Fruit fly (Drosophila melanogaster) whole organism, wandering third instar larva: ENCODE results near the gene CG11791.

Experiments
- Abd-B ChIP-seq: fragments of >200 bp; optimal IDR thresholded peaks from 2 replicates; lab custom pipeline; 2017; ENCODE audit warnings: missing biosample characterization, missing genetic modification characterization
- CG32264 ChIP-seq: fragments of 200-800 bp; sonication (Bioruptor generic); optimal IDR thresholded peaks from 2 replicates; lab custom pipeline; 2016; ENCODE audit warnings: missing biosample characterization, missing genetic modification characterization
- CG9705 ChIP-seq: fragments of 200-800 bp; sonication (Bioruptor generic); optimal IDR thresholded peaks from 2 replicates; lab custom pipeline; 2018; ENCODE audit warnings: missing biosample characterization, mild to moderate bottlenecking, missing genetic modification characterization
- CrebA ChIP-seq: fragments of 200-800 bp; sonication (Bioruptor generic); optimal IDR thresholded peaks from 2 replicates; lab custom pipeline; 2016; ENCODE audit warnings: missing biosample characterization, mild to moderate bottlenecking, missing genetic modification characterization, borderline replicate concordance
- Dfd ChIP-seq: fragments of >200 bp; optimal IDR thresholded peaks from 2 replicates; lab custom pipeline; 2017; ENCODE audit warnings: missing biosample characterization, missing genetic modification characterization
- Dif ChIP-seq: fragments of 200-275, 200-300 bp; sonication (Bioruptor generic); optimal IDR thresholded peaks from 2 replicates; lab custom pipeline; 2018; ENCODE audit warnings: missing biosample characterization, missing genetic modification characterization; ENCODE audit not compliant: partially characterized antibody
- GATAd ChIP-seq: sonication (Bioruptor generic); optimal IDR thresholded peaks from 2 replicates; lab custom pipeline; 2016; ENCODE audit warnings: missing biosample characterization, missing genetic modification characterization
- HLH106 ChIP-seq: fragments of 200-800 bp; optimal IDR thresholded peaks from 3 replicates; lab custom pipeline; 2019; ENCODE audit warnings: missing biosample characterization, mild to moderate bottlenecking, missing genetic modification characterization, moderate library complexity
- Hnf4 ChIP-seq: fragments of 200-800 bp; sonication (Bioruptor generic); optimal IDR thresholded peaks from 2 replicates; lab custom pipeline; 2016; ENCODE audit warnings: missing biosample characterization, mild to moderate bottlenecking, missing genetic modification characterization
- Hr78 ChIP-seq: fragments of >200 bp; optimal IDR thresholded peaks from 2 replicates; lab custom pipeline; 2017; ENCODE audit warnings: missing biosample characterization, missing genetic modification characterization
- Hr83 ChIP-seq: fragments of 200-300 bp; sonication (Bioruptor generic); optimal IDR thresholded peaks from 2 replicates; lab custom pipeline; 2016; ENCODE audit warnings: missing biosample characterization, mild to moderate bottlenecking, missing genetic modification characterization, moderate library complexity; ENCODE audit not compliant: poor library complexity, severe bottlenecking
- Jra ChIP-seq: sonication (Bioruptor generic); optimal IDR thresholded peaks from 2 replicates; lab custom pipeline; 2016; ENCODE audit warnings: missing biosample characterization, missing genetic modification characterization
- Mio ChIP-seq: sonication (Bioruptor generic); optimal IDR thresholded peaks from 2 replicates; lab custom pipeline; 2016; ENCODE audit warnings: missing biosample characterization, missing genetic modification characterization
- Myc ChIP-seq: fragments of >200 bp; optimal IDR thresholded peaks from 2 replicates; lab custom pipeline; 2017
- N ChIP-seq: fragments of >200 bp; optimal IDR thresholded peaks from 2 replicates; lab custom pipeline; 2018; ENCODE audit warnings: missing biosample characterization, missing external identifiers, missing genetic modification characterization
- OdsH ChIP-seq: fragments of 200-800 bp; sonication (Bioruptor generic); optimal IDR thresholded peaks from 2 replicates; lab custom pipeline; 2016; ENCODE audit warnings: missing biosample characterization, mild to moderate bottlenecking, missing genetic modification characterization
- Rel ChIP-seq, 2 experiments: fragments of 200-800 bp; sonication (Bioruptor generic) in 1 of 2; optimal IDR thresholded peaks; 2 replicates in 1 of 2; 3 replicates in 1 of 2; lab custom pipeline; 2016 to 2019; ENCODE audit warnings: mild to moderate bottlenecking in 2 of 2, missing biosample characterization in 2 of 2, missing genetic modification characterization in 2 of 2, moderate library complexity in 1 of 2
- Sp1 ChIP-seq: fragments of 200-800 bp; sonication (Bioruptor generic); optimal IDR thresholded peaks from 3 replicates; lab custom pipeline; 2019; ENCODE audit warnings: missing biosample characterization, mild to moderate bottlenecking, missing genetic modification characterization, moderate library complexity
- Vsx2 ChIP-seq: fragments of 200-300, 225-300 bp; sonication (Bioruptor generic); optimal IDR thresholded peaks from 2 replicates; lab custom pipeline; 2018; ENCODE audit warnings: missing biosample characterization, missing genetic modification characterization; ENCODE audit not compliant: partially characterized antibody
- br ChIP-seq: fragments of 200-800 bp; sonication (Bioruptor generic); optimal IDR thresholded peaks from 2 replicates; lab custom pipeline; 2016; ENCODE audit warnings: missing biosample characterization, missing genetic modification characterization
- dl ChIP-seq, 2 experiments: fragments of 175-275, 200-275 bp in 1 of 2; fragments of 200-275 bp in 1 of 2; sonication (Bioruptor generic); optimal IDR thresholded peaks; lab custom pipeline; 2018; ENCODE audit warnings: mild to moderate bottlenecking in 2 of 2, missing biosample characterization in 2 of 2, missing genetic modification characterization in 2 of 2, moderate library complexity in 2 of 2; ENCODE audit not compliant: partially characterized antibody in 2 of 2, insufficient read depth in 1 of 2
- ey ChIP-seq: fragments of 200-800 bp; sonication (Bioruptor generic); optimal IDR thresholded peaks from 2 replicates; lab custom pipeline; 2016; ENCODE audit warnings: missing biosample characterization, missing genetic modification characterization
- foxo ChIP-seq, 2 experiments: fragments of 200-800 bp; sonication (Bioruptor generic); optimal IDR thresholded peaks; 2 replicates in 1 of 2; 3 replicates in 1 of 2; lab custom pipeline; 2016 to 2017; ENCODE audit warnings: missing biosample characterization in 2 of 2, missing genetic modification characterization in 2 of 2
- fru ChIP-seq: fragments of 200-800 bp; sonication (Bioruptor generic); optimal IDR thresholded peaks from 3 replicates; lab custom pipeline; 2016; ENCODE audit warnings: missing biosample characterization, mild to moderate bottlenecking, missing genetic modification characterization
- jim ChIP-seq: fragments of 175-275, 200-325 bp; sonication (Bioruptor generic); optimal IDR thresholded peaks from 2 replicates; lab custom pipeline; 2016; ENCODE audit warnings: missing biosample characterization, mild to moderate bottlenecking, missing genetic modification characterization
- lola ChIP-seq: fragments of >200 bp; optimal IDR thresholded peaks from 2 replicates; lab custom pipeline; 2017; ENCODE audit warnings: missing biosample characterization, missing genetic modification characterization
- pan ChIP-seq: fragments of >200 bp; optimal IDR thresholded peaks from 2 replicates; lab custom pipeline; 2017
- psq ChIP-seq: fragments of 200-800 bp; sonication (Bioruptor generic); optimal IDR thresholded peaks from 3 replicates; lab custom pipeline; 2017; ENCODE audit warnings: missing biosample characterization, mild to moderate bottlenecking, missing genetic modification characterization, moderate library complexity
- rgr ChIP-seq: fragments of 200-800 bp; sonication (Bioruptor generic); optimal IDR thresholded peaks from 3 replicates; lab custom pipeline; 2016; ENCODE audit warnings: missing biosample characterization, mild to moderate bottlenecking, missing genetic modification characterization
- sage ChIP-seq: fragments of 200-800 bp; sonication (Bioruptor generic); optimal IDR thresholded peaks from 2 replicates; lab custom pipeline; 2016; ENCODE audit warnings: missing biosample characterization, mild to moderate bottlenecking, missing genetic modification characterization
- sv ChIP-seq: fragments of 200-800 bp; sonication (Bioruptor generic); optimal IDR thresholded peaks from 3 replicates; lab custom pipeline; 2016; ENCODE audit warnings: missing biosample characterization, missing genetic modification characterization
- tai ChIP-seq: sonication (Bioruptor generic); optimal IDR thresholded peaks from 2 replicates; lab custom pipeline; 2016; ENCODE audit warnings: missing biosample characterization, missing genetic modification characterization
- usp ChIP-seq: fragments of >200 bp; optimal IDR thresholded peaks from 2 replicates; lab custom pipeline; 2017; ENCODE audit warnings: missing biosample characterization, missing genetic modification characterization
- woc ChIP-seq: sonication (Bioruptor generic); optimal IDR thresholded peaks from 2 replicates; lab custom pipeline; 2016; ENCODE audit warnings: missing biosample characterization, mild to moderate bottlenecking, missing genetic modification characterization

The CG11791 gene

dm6 chr3R:25044816-25045551, 4.4 kb upstream of the CG11791 start, which contains the start of gene 5PtaseI:
5PtaseI (minus strand) TSS chr3R:25045151.
- TF ChIP-seq Jra (GFP tag; lab: Kevin White, UChicago) (no peak), rgr (GFP tag; lab: Kevin White, UChicago) (no peak), Hr83 (GFP tag; lab: Kevin White, UChicago) (no peak), Hr78 (GFP tag; lab: Kevin White, UChicago) (no peak), foxo (GFP tag; optimal IDR thresholded peaks at IDR 0.05; lab: Kevin White, UChicago) (no peak), psq (GFP tag; lab: Kevin White, UChicago) (no peak), fru (GFP tag; lab: Kevin White, UChicago) (no peak), Sp1 (no peak), Abd-B (GFP tag; lab: Kevin White, UChicago) (no peak), sv (no peak), CG9705 (GFP tag; lab: Kevin White, UChicago) (no peak), lola (GFP tag; lab: Kevin White, UChicago) (no peak), woc (no peak), usp (GFP tag; lab: Kevin White, UChicago) (no peak), Rel (GFP tag; optimal IDR thresholded peaks at IDR 0.05; lab: Kevin White, UChicago) (no peak), Rel (tag; optimal IDR thresholded peaks at IDR 0.05; lab: Kevin White, UChicago) (no peak), ey (GFP tag; lab: Kevin White, UChicago) (no peak), Myc (lab: Kevin White, UChicago) (no peak), pan (no peak), Hnf4 (no peak)

dm6 chr3R:25046023-25046422, 3.4 kb upstream of the CG11791 start, which contains the start of gene CG11786:
CG11786 (plus strand) TSS chr3R:25046323.
- TF ChIP-seq Vsx2 (no peak), N (no peak), pan (no peak), sv (no peak), Hnf4 (no peak), rgr (GFP tag; lab: Kevin White, UChicago) (no peak), Hr83 (GFP tag; lab: Kevin White, UChicago) (no peak), Dfd (GFP tag; lab: Kevin White, UChicago) (no peak)

- TF ChIP-seq Jra (GFP tag; lab: Kevin White, UChicago) (peak; percentile 31), sv (no peak), Abd-B (GFP tag; lab: Kevin White, UChicago) (no peak), Mio (no peak), Dif (GFP tag; lab: Kevin White, UChicago) (no peak), fru (GFP tag; lab: Kevin White, UChicago) (no peak), psq (GFP tag; lab: Kevin White, UChicago) (no peak), woc (peak; percentile 90), rgr (GFP tag; lab: Kevin White, UChicago) (no peak), Dfd (GFP tag; lab: Kevin White, UChicago) (no peak), Myc (lab: Kevin White, UChicago) (peak; percentile 92), tai (no peak), Hr78 (GFP tag; lab: Kevin White, UChicago) (no peak), Vsx2 (no peak), ey (GFP tag; lab: Kevin White, UChicago) (no peak), OdsH (GFP tag; lab: Kevin White, UChicago) (no peak), pan (no peak), Hr83 (GFP tag; lab: Kevin White, UChicago) (peak; percentile 19)
These were observed 1.9 kb upstream of the CG11791 start, which contains the start of gene CG11790 for dm6 chr3R:25047504-25047903. CG11790 (plus strand) TSS chr3R:25047706.

DNA sequence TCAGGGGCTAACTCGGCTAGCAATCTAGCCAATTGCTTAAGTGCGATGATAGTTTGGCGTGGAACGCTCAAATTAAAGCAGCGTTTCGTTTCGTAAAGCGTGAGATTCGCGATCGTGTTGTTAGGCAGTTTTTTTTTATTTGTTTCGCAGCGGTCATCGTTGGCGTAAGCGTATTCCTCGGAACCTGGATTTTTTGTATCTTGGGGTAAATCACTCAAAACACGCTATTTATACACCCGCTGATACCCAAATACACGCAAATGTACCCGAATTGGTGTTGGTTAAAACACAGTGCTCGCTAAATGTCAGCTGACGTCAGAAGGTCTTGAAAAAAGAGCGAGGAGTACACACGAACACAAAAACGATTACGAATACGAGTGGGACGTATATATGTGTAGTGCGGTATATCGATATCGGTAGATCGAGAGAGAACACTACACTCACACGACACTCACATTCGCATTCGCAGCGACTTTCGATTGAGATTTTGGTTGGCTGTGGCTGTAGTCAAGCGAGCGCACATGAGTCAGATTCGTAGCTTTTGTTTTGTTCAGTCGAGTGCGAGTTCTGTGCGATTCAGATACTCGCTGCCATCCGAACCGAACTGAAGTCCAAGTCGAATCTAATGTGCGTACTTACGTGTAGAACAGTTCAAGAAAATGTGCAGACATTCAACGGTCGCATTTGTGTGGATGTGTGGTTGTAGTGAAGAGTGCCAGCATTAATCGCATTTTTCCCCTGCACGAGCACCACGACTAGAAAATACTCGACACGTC, 514 bp downstream of the CG11791 start:
- TF ChIP-seq br (GFP tag; lab: Kevin White, UChicago) (peak; percentile 19), CG32264 (GFP tag; lab: Kevin White, UChicago) (no peak), tai (peak; percentile 75), Myc (lab: Kevin White, UChicago) (no peak), Dif (GFP tag; lab: Kevin White, UChicago) (peak; percentile 88), rgr (GFP tag; lab: Kevin White, UChicago) (peak; percentile 61), Rel (GFP tag; optimal IDR thresholded peaks at IDR 0.05; lab: Kevin White, UChicago) (peak; percentile 80), Rel (tag; optimal IDR thresholded peaks at IDR 0.05; lab: Kevin White, UChicago) (peak; percentile 97), Dfd (GFP tag; lab: Kevin White, UChicago) (no peak), usp (GFP tag; lab: Kevin White, UChicago) (no peak), psq (GFP tag; lab: Kevin White, UChicago) (peak; percentile 41), foxo (GFP tag; optimal IDR thresholded peaks at IDR 0.05; lab: Kevin White, UChicago) (peak; percentile 29 to 48), jim (GFP tag; lab: Kevin White, UChicago) (peak; percentile 61), HLH106 (tag; lab: Kevin White, UChicago) (peak; percentile 39), Jra (GFP tag; lab: Kevin White, UChicago) (peak; percentile 79), Sp1 (peak; percentile 50), sv (no peak), Hnf4 (peak; percentile 55), Abd-B (GFP tag; lab: Kevin White, UChicago) (no peak), woc (peak; percentile 52), OdsH (GFP tag; lab: Kevin White, UChicago) (peak; percentile 16), GATAd (GFP tag; lab: Kevin White, UChicago) (no peak), CG9705 (GFP tag; lab: Kevin White, UChicago) (peak; percentile 30), lola (GFP tag; lab: Kevin White, UChicago) (no peak), CrebA (no peak), N (peak; percentile 82), ey (GFP tag; lab: Kevin White, UChicago) (peak; percentile 40), dl (GFP tag; optimal IDR thresholded peaks at IDR 0.05; lab: Kevin White, UChicago; ENCODE audit: insufficient read depth in 1 of 2, partially characterized antibody in 2 of 2) (peak; percentile 63 to 78), pan (no peak), sage (GFP tag; lab: Kevin White, UChicago) (peak; percentile 84)
